Fruit fly (Drosophila melanogaster): ENCODE measurements around the gene tey.
A peak's percentile ranks its signal among the peaks of the same experiment; 100 is the strongest.

tey gene

dm6 chr3L:19612172-19612571 lies 51.7 kb downstream of the tey start, which contains the start of the genes Lon and PIG-F (continued):
- TF ChIP-seq CG7987 (GFP tag; optimal IDR thresholded peaks at IDR 0.05) (peak; percentile 94), ac (GFP tag; optimal IDR thresholded peaks at IDR 0.05) (peak; percentile 99), CG1024 (GFP tag; IDR thresholded peaks at IDR 0.05) (peak; percentile 89), maf-S (GFP tag; optimal IDR thresholded peaks at IDR 0.05) (peak; percentile 98), CG17829 (tag; optimal IDR thresholded peaks at IDR 0.05) (peak; percentile 99), ara (GFP tag; IDR thresholded peaks at IDR 0.05) (peak; percentile 97), CG2120 (GFP tag; optimal IDR thresholded peaks at IDR 0.05) (peak; percentile 99), HLH4C (GFP tag; IDR thresholded peaks at IDR 0.05; ENCODE audit: partially characterized antibody) (peak; percentile 71), caup (GFP tag; optimal IDR thresholded peaks at IDR 0.05; ENCODE audit: severe bottlenecking) (peak; percentile 99), dan (GFP tag; IDR thresholded peaks at IDR 0.05) (peak; percentile 97), croc (GFP tag; conservative IDR thresholded peaks at IDR 0.05) (peak; percentile 99), D19B (GFP tag; optimal IDR thresholded peaks at IDR 0.05) (peak; percentile 97), shn (GFP tag; optimal IDR thresholded peaks at IDR 0.05) (peak; percentile 97), unpg (GFP tag; optimal IDR thresholded peaks at IDR 0.05) (peak; percentile 99), lab (GFP tag; optimal IDR thresholded peaks at IDR 0.05) (peak; percentile 99), Hey (tag; optimal IDR thresholded peaks at IDR 0.05) (peak; percentile 91), CG11696 (GFP tag; IDR thresholded peaks at IDR 0.05) (peak; percentile 93), CG4707 (GFP tag; optimal IDR thresholded peaks at IDR 0.05) (peak; percentile 98), cwo (GFP tag; optimal IDR thresholded peaks at IDR 0.05) (peak; percentile 96), CG10462 (GFP tag; optimal IDR thresholded peaks at IDR 0.05) (peak; percentile 99), CG18011 (GFP tag; optimal IDR thresholded peaks at IDR 0.05) (peak; percentile 93), pan (optimal IDR thresholded peaks at IDR 0.05) (no peak), pan (GFP tag; optimal IDR thresholded peaks at IDR 0.05 in 1 of 2, IDR thresholded peaks at IDR 0.05 in 1 of 2) (peak in 1 of 2 experiments; percentile 99), Bgb (GFP tag; IDR thresholded peaks at IDR 0.05; ENCODE audit: partially characterized antibody) (peak; percentile 63), CG1647 (GFP tag; optimal IDR thresholded peaks at IDR 0.05) (peak; percentile 98), CG5245 (GFP tag; optimal IDR thresholded peaks at IDR 0.05) (peak; percentile 98), dysf (GFP tag; IDR thresholded peaks at IDR 0.05) (peak; percentile 99), Lhr (GFP tag; optimal IDR thresholded peaks at IDR 0.05) (peak; percentile 96), onecut (GFP tag; IDR thresholded peaks at IDR 0.05) (peak; percentile 96), Dad (GFP tag; optimal IDR thresholded peaks at IDR 0.05) (peak; percentile 98), ind (GFP tag; optimal IDR thresholded peaks at IDR 0.05) (peak; percentile 100), YL-1 (GFP tag; optimal IDR thresholded peaks at IDR 0.05) (peak; percentile 99), CG10274 (GFP tag; optimal IDR thresholded peaks at IDR 0.05) (peak; percentile 95), CG32767 (GFP tag; IDR thresholded peaks at IDR 0.05) (peak; percentile 99), jigr1 (GFP tag; IDR thresholded peaks at IDR 0.05) (peak; percentile 97), grau (tag; optimal IDR thresholded peaks at IDR 0.05) (peak; percentile 99), CG6254 (GFP tag; optimal IDR thresholded peaks at IDR 0.05) (peak; percentile 97), CG13296 (GFP tag; optimal IDR thresholded peaks at IDR 0.05) (peak; percentile 99), gce (GFP tag; IDR thresholded peaks at IDR 0.05) (peak; percentile 95), eyg (GFP tag; optimal IDR thresholded peaks at IDR 0.05) (peak; percentile 94), HLH3B (GFP tag; IDR thresholded peaks at IDR 0.05) (peak; percentile 98), HmgD (GFP tag; optimal IDR thresholded peaks at IDR 0.05) (peak; percentile 97), Lim3 (GFP tag; IDR thresholded peaks at IDR 0.05) (peak; percentile 93), zfh1 (GFP tag; IDR thresholded peaks at IDR 0.05) (peak; percentile 99), Hr39 (optimal IDR thresholded peaks at IDR 0.05) (no peak), CG11723 (GFP tag; optimal IDR thresholded peaks at IDR 0.05) (peak; percentile 99), cato (GFP tag; optimal IDR thresholded peaks at IDR 0.05; ENCODE audit: borderline replicate concordance) (peak; percentile 99), Atf6 (GFP tag; IDR thresholded peaks at IDR 0.05) (peak; percentile 98), CG15011 (GFP tag; optimal IDR thresholded peaks at IDR 0.05) (peak; percentile 98), PHDP (tag; optimal IDR thresholded peaks at IDR 0.05) (peak; percentile 99), CG12071 (GFP tag; optimal IDR thresholded peaks at IDR 0.05) (peak; percentile 93)
